Fruit fly (Drosophila melanogaster) whole organism, embryonic: Measurements from ENCODE around the gene wls.

Experiments
- CrebB ChIP-seq: fragments of 200-800 bp; sonication (Bioruptor generic); optimal IDR thresholded peaks from 3 replicates; lab custom pipeline; 2018; ENCODE audit warnings: missing biosample characterization, mild to moderate bottlenecking, missing genetic modification characterization
- Opbp ChIP-seq: fragments of 200-800 bp; sonication (Bioruptor generic); IDR thresholded peaks from 3 replicates; pipeline ENCODE4 v1.3.6; 2022; ENCODE audit warnings: missing biosample characterization, missing genetic modification characterization; ENCODE audit not compliant: partially characterized antibody
- croc ChIP-seq: fragments of 200-800 bp; sonication (Bioruptor generic); conservative IDR thresholded peaks from 3 replicates; pipeline ENCODE4 v1.3.6; 2022; ENCODE audit warnings: missing biosample characterization, missing genetic modification characterization
- crol ChIP-seq: fragments of 200-800 bp; sonication (Bioruptor generic); IDR thresholded peaks from 2 replicates; pipeline ENCODE4 v1.3.6; 2022; ENCODE audit warnings: missing biosample characterization, missing genetic modification characterization
- klu ChIP-seq: fragments of 200-800 bp; sonication (Bioruptor generic); IDR thresholded peaks from 2 replicates; pipeline ENCODE4 v1.3.6; 2022; ENCODE audit warnings: missing biosample characterization, missing genetic modification characterization
- onecut ChIP-seq: fragments of 200-800 bp; sonication (Bioruptor generic); IDR thresholded peaks from 2 replicates; pipeline ENCODE4 v1.3.6; 2022; ENCODE audit warnings: missing biosample characterization, missing genetic modification characterization
- usp ChIP-seq: fragments of >200 bp; optimal IDR thresholded peaks from 2 replicates; lab custom pipeline; 2017; ENCODE audit warnings: missing biosample characterization, missing genetic modification characterization
- vnd ChIP-seq: fragments of 200-800 bp; sonication (Bioruptor generic); IDR thresholded peaks from 3 replicates; pipeline ENCODE4 v1.3.6; 2022; ENCODE audit warnings: missing biosample characterization, missing genetic modification characterization; ENCODE audit not compliant: partially characterized antibody

DNA sequence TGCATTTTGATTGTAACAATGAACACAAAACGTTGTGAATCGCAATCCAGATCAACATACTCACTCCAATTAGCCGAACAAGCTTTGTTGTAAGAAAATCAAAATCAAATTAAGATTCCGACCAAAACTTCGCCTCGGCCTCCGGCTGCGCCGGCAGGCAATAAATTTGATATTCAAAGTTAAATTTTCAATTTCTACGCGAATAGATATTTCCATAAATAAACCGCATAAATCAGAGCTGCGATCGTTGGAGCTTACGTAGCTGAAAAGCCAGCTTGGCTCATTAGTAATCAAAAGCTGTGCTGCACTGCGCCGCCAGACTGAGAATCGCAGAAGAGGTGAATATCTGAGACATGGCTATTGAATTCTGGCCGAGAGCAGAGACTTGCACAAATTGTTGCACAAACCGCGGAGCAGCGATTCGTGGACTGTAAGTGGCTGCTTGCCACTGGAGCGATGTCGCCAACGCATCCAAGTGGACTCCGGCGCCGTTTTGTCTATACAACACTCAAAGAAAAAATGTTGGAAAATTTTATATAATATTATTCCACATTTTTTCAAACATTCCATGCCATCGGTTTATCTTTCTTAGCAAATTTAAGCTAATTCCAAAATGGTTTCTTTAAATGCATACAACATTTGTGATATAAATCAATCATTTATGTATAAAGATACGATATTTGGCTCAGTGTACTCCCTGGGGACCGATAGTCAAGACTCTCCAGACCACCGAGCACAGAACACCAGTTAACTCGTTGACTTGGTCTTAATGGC, 20.8 kb downstream of the wls start:
- TF ChIP-seq croc (GFP tag; lab: Robert Waterston, UW) = 0 out of 3 replicates have a peak, but pooled peaks have one; percentile 13
- no peak for TF ChIP-seq klu (GFP tag; lab: Robert Waterston, UW)
- no peak for TF ChIP-seq CrebB (tag; lab: Kevin White, UChicago)
- TF ChIP-seq usp = no peak
- no peak for TF ChIP-seq crol (GFP tag; lab: Robert Waterston, UW)
- no peak; the same call in 1 of the 2 replicates for TF ChIP-seq onecut (GFP tag; lab: Robert Waterston, UW)
- no peak for TF ChIP-seq Opbp (GFP tag; lab: Robert Waterston, UW)
- TF ChIP-seq vnd (GFP tag; lab: Robert Waterston, UW) = no peak
